Worm (Caenorhabditis elegans) whole organism, L3 larva: Measurements from ENCODE around the gene C32D5.8.

Experiments
- R02D3.7 ChIP-seq: fragments of 150-350 bp; optimal IDR thresholded peaks from 2 replicates; lab custom pipeline; 2014; ENCODE audit warnings: missing biosample characterization, missing genetic modification characterization
- ceh-16 ChIP-seq: sonication (generic microtip); optimal IDR thresholded peaks from 2 replicates; lab custom pipeline; 2017; ENCODE audit warnings: missing biosample characterization, missing genetic modification characterization
- ceh-28 ChIP-seq: fragments of 150-350 bp; optimal IDR thresholded peaks from 2 replicates; lab custom pipeline; 2014; ENCODE audit warnings: missing biosample characterization, missing genetic modification reagents, missing genetic modification characterization
- ceh-82 ChIP-seq: fragments of 150-350 bp; optimal IDR thresholded peaks from 2 replicates; lab custom pipeline; 2014; ENCODE audit warnings: missing biosample characterization, missing genetic modification characterization
- daf-12 ChIP-seq: fragments of 150-350 bp; optimal IDR thresholded peaks from 2 replicates; lab custom pipeline; 2014; ENCODE audit warnings: missing biosample characterization, missing genetic modification reagents, missing genetic modification characterization
- egl-27 ChIP-seq: sonication (generic microtip); optimal IDR thresholded peaks from 4 replicates; lab custom pipeline; 2017; ENCODE audit warnings: missing biosample characterization, missing genetic modification reagents, missing genetic modification characterization
- elt-1 ChIP-seq: fragments of 150-350 bp; optimal IDR thresholded peaks from 2 replicates; lab custom pipeline; 2014; ENCODE audit warnings: missing biosample characterization, missing genetic modification characterization
- elt-2 ChIP-seq: sonication (generic microtip); optimal IDR thresholded peaks from 2 replicates; lab custom pipeline; 2016; ENCODE audit warnings: missing genetic modification reagents, mild to moderate bottlenecking, missing genetic modification characterization, missing compliant biosample characterization
- elt-3 ChIP-seq, 3 experiments: fragments of 150-350 bp in 1 of 3; sonication (generic microtip) in 2 of 3; optimal IDR thresholded peaks; 2 replicates in 2 of 3; 4 replicates in 1 of 3; lab custom pipeline; 2014 to 2017; ENCODE audit warnings: missing biosample characterization in 3 of 3, missing genetic modification characterization in 3 of 3
- eor-1 ChIP-seq, 2 experiments: fragments of 150-350 bp; optimal IDR thresholded peaks; 2 replicates each; lab custom pipeline; 2014 to 2018; ENCODE audit warnings: missing biosample characterization in 2 of 2, missing genetic modification characterization in 2 of 2
- fkh-10 ChIP-seq: sonication (generic microtip); optimal IDR thresholded peaks from 2 replicates; lab custom pipeline; 2017; ENCODE audit warnings: missing biosample characterization, missing genetic modification reagents, missing genetic modification characterization
- hmg-11 ChIP-seq: sonication (generic microtip); optimal IDR thresholded peaks from 2 replicates; lab custom pipeline; 2016; ENCODE audit warnings: missing genetic modification characterization, missing compliant biosample characterization
- jun-1 ChIP-seq: fragments of 150-350 bp; optimal IDR thresholded peaks from 2 replicates; lab custom pipeline; 2014; ENCODE audit warnings: missing biosample characterization, missing genetic modification reagents, missing genetic modification characterization
- lin-15B ChIP-seq: fragments of 150-350 bp; optimal IDR thresholded peaks from 2 replicates; lab custom pipeline; 2014; ENCODE audit warnings: missing biosample characterization, missing genetic modification characterization
- lsy-12 ChIP-seq: sonication (generic microtip); optimal IDR thresholded peaks from 2 replicates; lab custom pipeline; 2016; ENCODE audit warnings: mild to moderate bottlenecking, missing genetic modification characterization, missing compliant biosample characterization
- mdl-1 ChIP-seq: fragments of 150-350 bp; optimal IDR thresholded peaks from 2 replicates; lab custom pipeline; 2014; ENCODE audit warnings: missing biosample characterization, missing genetic modification characterization
- nfya-1 ChIP-seq: sonication (generic microtip); optimal IDR thresholded peaks from 2 replicates; lab custom pipeline; 2017; ENCODE audit warnings: missing genetic modification characterization, mild to moderate bottlenecking, missing compliant biosample characterization, antibody characterized with exemption, moderate library complexity; ENCODE audit not compliant: insufficient read depth
- nhr-12 ChIP-seq: fragments of 150-350 bp; optimal IDR thresholded peaks from 2 replicates; lab custom pipeline; 2014; ENCODE audit warnings: missing biosample characterization, missing genetic modification characterization
- nhr-23 ChIP-seq: fragments of 150-350 bp; optimal IDR thresholded peaks from 2 replicates; lab custom pipeline; 2014; ENCODE audit warnings: missing biosample characterization, missing genetic modification reagents, missing genetic modification characterization
- nhr-237 ChIP-seq: fragments of 150-350 bp; optimal IDR thresholded peaks from 2 replicates; lab custom pipeline; 2014; ENCODE audit warnings: missing biosample characterization, missing genetic modification characterization
- nhr-28 ChIP-seq: fragments of 150-350 bp; optimal IDR thresholded peaks from 2 replicates; lab custom pipeline; 2014; ENCODE audit warnings: missing biosample characterization, missing genetic modification characterization
- nhr-43 ChIP-seq: sonication (generic microtip); optimal IDR thresholded peaks from 2 replicates; lab custom pipeline; 2016; ENCODE audit warnings: mild to moderate bottlenecking, missing genetic modification characterization, missing compliant biosample characterization; ENCODE audit not compliant: poor library complexity, severe bottlenecking
- nhr-67 ChIP-seq: fragments of 150-350 bp; optimal IDR thresholded peaks from 2 replicates; lab custom pipeline; 2014; ENCODE audit warnings: missing biosample characterization, missing genetic modification characterization
- pha-4 ChIP-seq: fragments of 150-350 bp; optimal IDR thresholded peaks from 2 replicates; lab custom pipeline; 2014; ENCODE audit warnings: missing biosample characterization, missing genetic modification reagents, missing genetic modification characterization
- pqm-1 ChIP-seq: fragments of 150-350 bp; optimal IDR thresholded peaks from 2 replicates; lab custom pipeline; 2017; ENCODE audit warnings: missing biosample characterization, missing genetic modification characterization, inconsistent platforms
- sea-2 ChIP-seq: fragments of 150-350 bp; sonication (generic microtip); optimal IDR thresholded peaks from 4 replicates; lab custom pipeline; 2014; ENCODE audit warnings: missing biosample characterization, missing genetic modification reagents, missing genetic modification characterization
- skn-1 ChIP-seq: fragments of 150-350 bp; optimal IDR thresholded peaks from 2 replicates; lab custom pipeline; 2014; ENCODE audit warnings: missing biosample characterization, missing genetic modification characterization
- tbx-2 ChIP-seq: sonication (generic microtip); optimal IDR thresholded peaks from 2 replicates; lab custom pipeline; 2016; ENCODE audit warnings: mild to moderate bottlenecking, missing genetic modification characterization, missing compliant biosample characterization
- unc-39 ChIP-seq: sonication (generic microtip); optimal IDR thresholded peaks from 4 replicates; lab custom pipeline; 2017; ENCODE audit warnings: missing biosample characterization, missing genetic modification characterization
- ztf-11 ChIP-seq: fragments of 150-350 bp; optimal IDR thresholded peaks from 2 replicates; lab custom pipeline; 2014; ENCODE audit warnings: missing biosample characterization, missing genetic modification characterization

Gene C32D5.8

ce11 chrII:6331222-6331830 is 14.4 kb downstream of the C32D5.8 start, which contains the start of gene set-4 (continued):
- TF ChIP-seq unc-39 (tag; lab: Kevin White, UChicago) (no peak), nhr-67 (tag; lab: Kevin White, UChicago) (no peak), lsy-12 (tag; lab: Kevin White, UChicago) (peak; percentile 86), daf-12 (tag; lab: Kevin White, UChicago) (no peak), ceh-82 (peak; percentile 75), skn-1 (tag; lab: Kevin White, UChicago) (peak; percentile 49), nhr-237 (tag; lab: Kevin White, UChicago) (no peak), tbx-2 (tag; lab: Kevin White, UChicago) (peak; percentile 91), egl-27 (tag; lab: Kevin White, UChicago) (peak; percentile 60), eor-1 (tag; optimal IDR thresholded peaks at IDR 0.05; lab: Kevin White, UChicago) (no peak), ceh-16 (tag; lab: Kevin White, UChicago) (no peak), ztf-11 (tag; lab: Kevin White, UChicago) (no peak), elt-3 (tag; optimal IDR thresholded peaks at IDR 0.05; lab: Kevin White, UChicago) (peak in 1 of 3 experiments; percentile 55), R02D3.7 (tag; lab: Kevin White, UChicago) (peak; percentile 75), nhr-43 (peak; percentile 78), nhr-23 (tag; lab: Kevin White, UChicago) (peak; percentile 89)

ce11 chrII:6328672-6329071 is 17.1 kb downstream of the C32D5.8 start:
- TF ChIP-seq eor-1 (tag; optimal IDR thresholded peaks at IDR 0.05; lab: Kevin White, UChicago) (no peak), pha-4 (tag; lab: Kevin White, UChicago) (peak; percentile 61), mdl-1 (tag; lab: Kevin White, UChicago) (no peak), jun-1 (tag; lab: Kevin White, UChicago) (peak; percentile 81), pqm-1 (tag; lab: Kevin White, UChicago) (peak; percentile 96), nfya-1 (tag; lab: Kevin White, UChicago) (peak; percentile 8), ztf-11 (tag; lab: Kevin White, UChicago) (no peak), nhr-28 (tag; lab: Kevin White, UChicago) (no peak), elt-2 (peak; percentile 99), sea-2 (GFP tag; lab: Kevin White, UChicago) (no peak), ceh-28 (tag; lab: Kevin White, UChicago) (no peak), hmg-11 (no peak)

- TF ChIP-seq elt-2 (peak; percentile 99), nfya-1 (tag; lab: Kevin White, UChicago) (peak; percentile 4), jun-1 (tag; lab: Kevin White, UChicago) (peak; percentile 70), R02D3.7 (tag; lab: Kevin White, UChicago) (no peak), lin-15B (tag; lab: Kevin White, UChicago) (no peak), pqm-1 (tag; lab: Kevin White, UChicago) (peak; percentile 98), skn-1 (tag; lab: Kevin White, UChicago) (peak; percentile 39), pha-4 (tag; lab: Kevin White, UChicago) (peak; percentile 41), unc-39 (tag; lab: Kevin White, UChicago) (no peak), daf-12 (tag; lab: Kevin White, UChicago) (no peak), nhr-12 (tag; lab: Kevin White, UChicago) (no peak)
Measured at ce11 chrII:6327317-6327716, 18.4 kb downstream of the C32D5.8 start.

- TF ChIP-seq nhr-23 (tag; lab: Kevin White, UChicago) (peak; percentile 18), lin-15B (tag; lab: Kevin White, UChicago) (no peak), eor-1 (tag; optimal IDR thresholded peaks at IDR 0.05; lab: Kevin White, UChicago) (no peak), elt-1 (tag; lab: Kevin White, UChicago) (no peak), mdl-1 (tag; lab: Kevin White, UChicago) (no peak), skn-1 (tag; lab: Kevin White, UChicago) (no peak), elt-3 (tag; optimal IDR thresholded peaks at IDR 0.05; lab: Kevin White, UChicago) (no peak), elt-2 (peak; percentile 30), jun-1 (tag; lab: Kevin White, UChicago) (no peak), pha-4 (tag; lab: Kevin White, UChicago) (no peak), fkh-10 (GFP tag; lab: Kevin White, UChicago) (no peak), hmg-11 (no peak)
- TF ChIP-seq, all 47 proteins: peak for 2
Measured at ce11 chrII:6324086-6324485, 21.7 kb downstream of the C32D5.8 start, which contains the start of gene sma-6. TSS of gene sma-6 (plus strand) at chrII:6324484.
